Worm (Caenorhabditis elegans) whole organism, L1 larva: Measurements from ENCODE around the gene ZK1098.2.
A peak's percentile ranks its signal among the peaks of the same experiment; 100 is the strongest.

Experiments
- Y116A8C.19 ChIP-seq: sonication (generic microtip); optimal IDR thresholded peaks from 2 replicates; lab custom pipeline; 2016; ENCODE audit warnings: missing compliant biosample characterization, missing genetic modification characterization, borderline replicate concordance
- aha-1 ChIP-seq: fragments of 150-350 bp; optimal IDR thresholded peaks from 2 replicates; lab custom pipeline; 2014; ENCODE audit warnings: missing biosample characterization, missing genetic modification characterization
- aly-2 ChIP-seq: fragments of 150-350 bp; optimal IDR thresholded peaks from 2 replicates; lab custom pipeline; 2014; ENCODE audit warnings: missing biosample characterization, missing genetic modification characterization
- ama-1 ChIP-seq: fragments of 150-350 bp; optimal IDR thresholded peaks from 2 replicates; lab custom pipeline; 2014
- blmp-1 ChIP-seq: fragments of 150-350 bp; optimal IDR thresholded peaks from 2 replicates; lab custom pipeline; 2014; ENCODE audit warnings: missing biosample characterization, missing genetic modification characterization
- ceh-8 ChIP-seq: fragments of 200-800 bp; sonication (Bioruptor generic); optimal IDR thresholded peaks from 2 replicates; lab custom pipeline; 2018; ENCODE audit warnings: mild to moderate bottlenecking, missing genetic modification characterization, moderate library complexity, missing compliant biosample characterization
- ceh-88 ChIP-seq: fragments of 200-800 bp; sonication (Bioruptor generic); IDR thresholded peaks from 2 replicates; pipeline ENCODE4 v1.3.6; 2022; ENCODE audit warnings: missing genetic modification characterization, missing compliant biosample characterization
- ceh-90 ChIP-seq: sonication (generic microtip); optimal IDR thresholded peaks from 2 replicates; lab custom pipeline; 2016; ENCODE audit warnings: missing genetic modification characterization, missing compliant biosample characterization
- ces-1 ChIP-seq: fragments of 150-350 bp; optimal IDR thresholded peaks from 2 replicates; lab custom pipeline; 2014; ENCODE audit warnings: missing biosample characterization, missing genetic modification reagents, missing genetic modification characterization
- dpl-1 ChIP-seq, 3 experiments: fragments of 150-350 bp in 2 of 3; sonication (generic microtip) in 1 of 3; optimal IDR thresholded peaks; 2 replicates each; lab custom pipeline; 2014 to 2017; ENCODE audit warnings: missing biosample characterization in 3 of 3, missing genetic modification characterization in 3 of 3, missing genetic modification reagents in 3 of 3
- dsc-1 ChIP-seq: sonication (generic microtip); optimal IDR thresholded peaks from 2 replicates; lab custom pipeline; 2016; ENCODE audit warnings: mild to moderate bottlenecking, missing genetic modification characterization, missing compliant biosample characterization
- efl-3 ChIP-seq: fragments of 200-800 bp; sonication (Bioruptor generic); optimal IDR thresholded peaks from 2 replicates; lab custom pipeline; 2018; ENCODE audit warnings: mild to moderate bottlenecking, missing genetic modification characterization, missing compliant biosample characterization
- egl-27 ChIP-seq, 2 experiments: fragments of 150-350 bp in 1 of 2; sonication (generic microtip); optimal IDR thresholded peaks; 3 replicates each; lab custom pipeline; 2017 to 2018; ENCODE audit warnings: missing biosample characterization in 2 of 2, missing genetic modification characterization in 2 of 2, missing genetic modification reagents in 2 of 2
- elt-3 ChIP-seq, 6 experiments: fragments of 150-350 bp in 1 of 6; sonication (generic microtip); optimal IDR thresholded peaks; 2 replicates each; lab custom pipeline; 2017 to 2018; ENCODE audit warnings: missing biosample characterization in 6 of 6, missing genetic modification characterization in 6 of 6, inconsistent platforms in 1 of 6
- ets-5 ChIP-seq: fragments of 200-800 bp; sonication (Bioruptor generic); IDR thresholded peaks from 2 replicates; pipeline ENCODE4 v1.3.6; 2022; ENCODE audit warnings: missing genetic modification characterization, missing compliant biosample characterization
- fkh-8 ChIP-seq: sonication (generic microtip); optimal IDR thresholded peaks from 2 replicates; lab custom pipeline; 2016; ENCODE audit warnings: mild to moderate bottlenecking, missing genetic modification characterization, missing compliant biosample characterization
- fos-1 ChIP-seq: fragments of 150-350 bp; optimal IDR thresholded peaks from 2 replicates; lab custom pipeline; 2014; ENCODE audit warnings: missing biosample characterization, missing genetic modification characterization
- grh-1 ChIP-seq: fragments of 200-800 bp; sonication (Bioruptor generic); IDR thresholded peaks from 2 replicates; pipeline ENCODE4 v1.3.6; 2022; ENCODE audit warnings: missing genetic modification reagents, missing genetic modification characterization, missing compliant biosample characterization
- hlh-4 ChIP-seq: sonication (generic microtip); optimal IDR thresholded peaks from 2 replicates; lab custom pipeline; 2016; ENCODE audit warnings: mild to moderate bottlenecking, missing genetic modification characterization, missing compliant biosample characterization
- hpl-2 ChIP-seq: fragments of 150-350 bp; optimal IDR thresholded peaks from 2 replicates; lab custom pipeline; 2014; ENCODE audit warnings: missing biosample characterization, missing genetic modification reagents, missing genetic modification characterization
- irx-1 ChIP-seq: sonication (generic microtip); optimal IDR thresholded peaks from 2 replicates; lab custom pipeline; 2016; ENCODE audit warnings: missing genetic modification characterization, missing compliant biosample characterization
- jun-1 ChIP-seq: fragments of 150-350 bp; optimal IDR thresholded peaks from 2 replicates; lab custom pipeline; 2014; ENCODE audit warnings: missing biosample characterization, missing genetic modification reagents, missing genetic modification characterization
- lin-15B ChIP-seq: fragments of 150-350 bp; sonication (generic microtip); optimal IDR thresholded peaks from 3 replicates; lab custom pipeline; 2014; ENCODE audit warnings: missing biosample characterization, missing genetic modification characterization
- lin-39 ChIP-seq: fragments of 150-350 bp; optimal IDR thresholded peaks from 2 replicates; lab custom pipeline; 2014; ENCODE audit warnings: missing biosample characterization, missing genetic modification reagents, missing genetic modification characterization
- lir-3 ChIP-seq: sonication (generic microtip); optimal IDR thresholded peaks from 2 replicates; lab custom pipeline; 2016; ENCODE audit warnings: mild to moderate bottlenecking, missing genetic modification characterization, moderate library complexity, missing compliant biosample characterization; ENCODE audit not compliant: poor library complexity
- mab-9 ChIP-seq: fragments of 200-800 bp; sonication (Bioruptor generic); IDR thresholded peaks from 2 replicates; pipeline ENCODE4 v1.3.6; 2022; ENCODE audit warnings: missing genetic modification reagents, missing genetic modification characterization, missing compliant biosample characterization
- mdl-1 ChIP-seq, 2 experiments: fragments of 150-350 bp; optimal IDR thresholded peaks; 2 replicates each; lab custom pipeline; 2014 to 2017; ENCODE audit warnings: missing biosample characterization in 2 of 2, missing genetic modification characterization in 2 of 2, inconsistent platforms in 1 of 2
- mef-2 ChIP-seq: fragments of 150-350 bp; optimal IDR thresholded peaks from 2 replicates; lab custom pipeline; 2014; ENCODE audit warnings: missing biosample characterization, missing genetic modification characterization
- mep-1 ChIP-seq: fragments of 150-350 bp; optimal IDR thresholded peaks from 2 replicates; lab custom pipeline; 2014; ENCODE audit warnings: missing biosample characterization, missing genetic modification characterization
- nhr-237 ChIP-seq: fragments of 150-350 bp; optimal IDR thresholded peaks from 2 replicates; lab custom pipeline; 2014; ENCODE audit warnings: missing biosample characterization, missing genetic modification characterization
- nhr-28 ChIP-seq: fragments of 150-350 bp; optimal IDR thresholded peaks from 2 replicates; lab custom pipeline; 2014; ENCODE audit warnings: missing biosample characterization, missing genetic modification characterization
- nhr-47 ChIP-seq: sonication (generic microtip); optimal IDR thresholded peaks from 2 replicates; lab custom pipeline; 2016; ENCODE audit warnings: mild to moderate bottlenecking, missing genetic modification characterization, moderate library complexity, missing compliant biosample characterization
- nhr-77 ChIP-seq: fragments of 150-350 bp; optimal IDR thresholded peaks from 2 replicates; lab custom pipeline; 2014; ENCODE audit warnings: missing biosample characterization, missing genetic modification characterization
- nhr-84 ChIP-seq: sonication (generic microtip); optimal IDR thresholded peaks from 2 replicates; lab custom pipeline; 2017; ENCODE audit warnings: missing biosample characterization, missing genetic modification characterization
- nhr-85 ChIP-seq: sonication (generic microtip); peaks from one replicate; lab custom pipeline; 2016; ENCODE audit warnings: missing genetic modification characterization, inconsistent platforms, missing compliant biosample characterization
- pag-3 ChIP-seq: sonication (generic microtip); optimal IDR thresholded peaks from 2 replicates; lab custom pipeline; 2017; ENCODE audit warnings: missing genetic modification characterization, mild to moderate bottlenecking, missing compliant biosample characterization, antibody characterized with exemption, borderline replicate concordance; ENCODE audit not compliant: insufficient read depth
- pax-3 ChIP-seq: fragments of 200-800 bp; sonication (Bioruptor generic); optimal IDR thresholded peaks from 2 replicates; lab custom pipeline; 2018; ENCODE audit warnings: mild to moderate bottlenecking, missing genetic modification characterization, moderate library complexity, missing compliant biosample characterization
- pqm-1 ChIP-seq: sonication (generic microtip); optimal IDR thresholded peaks from 3 replicates; lab custom pipeline; 2017; ENCODE audit warnings: missing biosample characterization, missing genetic modification characterization
- skn-1 ChIP-seq: fragments of 150-350 bp; optimal IDR thresholded peaks from 2 replicates; lab custom pipeline; 2014; ENCODE audit warnings: missing biosample characterization, missing genetic modification characterization
- snu-23 ChIP-seq: sonication (generic microtip); optimal IDR thresholded peaks from 2 replicates; lab custom pipeline; 2016; ENCODE audit warnings: missing genetic modification characterization, missing compliant biosample characterization
- sox-4 ChIP-seq: sonication (generic microtip); optimal IDR thresholded peaks from 2 replicates; lab custom pipeline; 2016; ENCODE audit warnings: missing genetic modification characterization, missing compliant biosample characterization
- sptf-1 ChIP-seq: fragments of 150-350 bp; optimal IDR thresholded peaks from 2 replicates; lab custom pipeline; 2014; ENCODE audit warnings: missing biosample characterization, missing genetic modification characterization
- swsn-7 ChIP-seq: sonication (generic microtip); optimal IDR thresholded peaks from 2 replicates; lab custom pipeline; 2016; ENCODE audit warnings: missing genetic modification characterization, missing compliant biosample characterization
- tbx-2 ChIP-seq: sonication (generic microtip); optimal IDR thresholded peaks from 2 replicates; lab custom pipeline; 2016; ENCODE audit warnings: missing genetic modification characterization, missing compliant biosample characterization
- tlp-1 ChIP-seq: fragments of 150-350 bp; optimal IDR thresholded peaks from 2 replicates; lab custom pipeline; 2014; ENCODE audit warnings: missing biosample characterization, missing genetic modification characterization
- unc-130 ChIP-seq: fragments of 150-350 bp; optimal IDR thresholded peaks from 2 replicates; lab custom pipeline; 2017; ENCODE audit warnings: missing biosample characterization, missing genetic modification characterization, inconsistent platforms
- unc-98 ChIP-seq: fragments of 200-800 bp; sonication (Bioruptor generic); IDR thresholded peaks from 2 replicates; pipeline ENCODE4 v1.3.6; 2022; ENCODE audit warnings: missing genetic modification characterization, missing compliant biosample characterization
- zag-1 ChIP-seq: fragments of 150-350 bp; optimal IDR thresholded peaks from 2 replicates; lab custom pipeline; 2014; ENCODE audit warnings: missing biosample characterization, missing genetic modification characterization
- ztf-11 ChIP-seq, 2 experiments: sonication (generic microtip); optimal IDR thresholded peaks; 2 replicates each; lab custom pipeline; 2016 to 2017; ENCODE audit warnings: missing genetic modification characterization in 2 of 2, missing biosample characterization in 1 of 2, missing compliant biosample characterization in 1 of 2

The ZK1098.2 gene

ce11 chrIII:9538655-9539155 is 9.7 kb downstream of the ZK1098.2 start, which contains the start of gene ZK1098.3 (continued):
- TF ChIP-seq blmp-1 (tag; lab: Kevin White, UChicago), result peak; percentile 15
- no peak for TF ChIP-seq grh-1 (GFP tag; lab: Robert Waterston, UW)
- no peak for TF ChIP-seq nhr-237 (tag; lab: Kevin White, UChicago)
- TF ChIP-seq egl-27 (tag; optimal IDR thresholded peaks at IDR 0.05; lab: Kevin White, UChicago), result no peak
- TF ChIP-seq dpl-1 (GFP tag; optimal IDR thresholded peaks at IDR 0.05; lab: Kevin White, UChicago), result peak in 2 of 3 experiments; percentile 9 to 45
- no peak for TF ChIP-seq ceh-88 (GFP tag; lab: Robert Waterston, UW)
- TF ChIP-seq nhr-85 (tag; lab: Kevin White, UChicago), result no peak
- no peak for TF ChIP-seq lir-3
- TF ChIP-seq pag-3 (tag; lab: Kevin White, UChicago), result no peak
- TF ChIP-seq nhr-28 (tag; lab: Kevin White, UChicago), result no peak
- TF ChIP-seq aha-1, result no peak
- no peak for TF ChIP-seq tbx-2 (tag; lab: Kevin White, UChicago)
- TF ChIP-seq mef-2 (tag; lab: Kevin White, UChicago), result no peak
- no peak for TF ChIP-seq efl-3
- no peak for TF ChIP-seq unc-98 (GFP tag; lab: Robert Waterston, UW)
- no peak for TF ChIP-seq swsn-7
- TF ChIP-seq ceh-90 (tag; lab: Kevin White, UChicago), result no peak
- no peak for TF ChIP-seq pax-3
- no peak for TF ChIP-seq lin-39 (tag; lab: Kevin White, UChicago)
- peak; percentile 49 for TF ChIP-seq mep-1 (tag; lab: Kevin White, UChicago)

ce11 chrIII:9542280-9542679 is 13.3 kb downstream of the ZK1098.2 start, which contains the start of gene mut-7:
mut-7 (minus strand) TSS chrIII:9542380.
- TF ChIP-seq tbx-2 (tag; lab: Kevin White, UChicago), result no peak
- TF ChIP-seq nhr-47 (tag; lab: Kevin White, UChicago), result no peak
- TF ChIP-seq hlh-4 (tag; lab: Kevin White, UChicago), result no peak
- no peak for TF ChIP-seq hpl-2 (GFP tag; lab: Kevin White, UChicago)
- TF ChIP-seq mab-9 (GFP tag; lab: Robert Waterston, UW), result no peak
- TF ChIP-seq ets-5, result no peak
- no peak for TF ChIP-seq fos-1 (tag; lab: Kevin White, UChicago)
- no peak for TF ChIP-seq nhr-84
- no peak for TF ChIP-seq swsn-7
- no peak for TF ChIP-seq elt-3 (tag; optimal IDR thresholded peaks at IDR 0.05; lab: Kevin White, UChicago)
- no peak for TF ChIP-seq ztf-11 (tag; optimal IDR thresholded peaks at IDR 0.05; lab: Kevin White, UChicago)
- no peak for TF ChIP-seq sptf-1 (tag; lab: Kevin White, UChicago)
- TF ChIP-seq jun-1 (tag; lab: Kevin White, UChicago), result no peak
- TF ChIP-seq lin-39 (tag; lab: Kevin White, UChicago), result no peak
- no peak for TF ChIP-seq aha-1
- TF ChIP-seq mdl-1 (tag; optimal IDR thresholded peaks at IDR 0.05; lab: Kevin White, UChicago), result no peak

DNA sequence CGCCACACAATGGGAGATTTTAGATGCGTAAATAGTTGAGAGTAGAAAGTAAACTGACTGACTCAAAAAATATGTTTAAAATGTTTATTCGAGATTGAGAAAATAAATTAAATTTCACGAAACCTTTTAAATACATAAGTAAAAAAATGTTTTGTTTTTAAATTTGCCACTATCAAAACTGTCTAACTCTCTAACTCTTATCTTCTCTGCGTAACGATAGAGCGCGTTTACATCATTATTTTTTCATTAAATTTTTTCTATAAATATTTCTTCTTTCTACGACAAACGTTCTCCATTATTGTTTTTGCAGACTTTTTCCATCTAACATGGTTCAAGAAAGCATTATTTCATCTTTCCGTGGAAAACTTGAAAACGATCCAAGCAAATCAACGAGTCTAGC is 13.9 kb downstream of the ZK1098.2 start, which contains the start of gene eif-2Balpha:
eif-2Balpha (plus strand) TSS at position 304 of the 400 bp plus-strand sequence.
- TF ChIP-seq jun-1 (tag; lab: Kevin White, UChicago) (no peak), nhr-77 (tag; lab: Kevin White, UChicago) (no peak), fos-1 (tag; lab: Kevin White, UChicago) (no peak), ceh-8 (GFP tag; lab: Kevin White, UChicago) (no peak), dpl-1 (GFP tag; optimal IDR thresholded peaks at IDR 0.05; lab: Kevin White, UChicago) (peak; percentile 70 to 80 (median 71)), hlh-4 (tag; lab: Kevin White, UChicago) (no peak), aha-1 (no peak), mep-1 (tag; lab: Kevin White, UChicago) (peak; percentile 16), ces-1 (GFP tag; lab: Kevin White, UChicago) (no peak), Y116A8C.19 (no peak), irx-1 (tag; lab: Kevin White, UChicago) (no peak), skn-1 (peak; percentile 14), fkh-8 (tag; lab: Kevin White, UChicago) (no peak), egl-27 (tag; optimal IDR thresholded peaks at IDR 0.05; lab: Kevin White, UChicago) (no peak), unc-130 (tag; lab: Kevin White, UChicago) (no peak), snu-23 (GFP tag; lab: Kevin White, UChicago) (peak; percentile 28), sox-4 (tag; lab: Kevin White, UChicago) (no peak), lin-15B (tag; lab: Kevin White, UChicago) (peak; percentile 17), ama-1 (no peak), dsc-1 (tag; lab: Kevin White, UChicago) (no peak), pqm-1 (tag; lab: Kevin White, UChicago) (no peak), aly-2 (no peak), tlp-1 (tag; lab: Kevin White, UChicago) (no peak), ets-5 (no peak), nhr-84 (no peak), zag-1 (tag; lab: Kevin White, UChicago) (no peak), ceh-88 (GFP tag; lab: Robert Waterston, UW) (no peak)
